Worm (Caenorhabditis elegans) whole organism, mixed stage, embryonic: Measurements from ENCODE around the gene K12H4.6.

Experiments used
- M03D4.4 ChIP-seq: sonication (generic microtip); optimal IDR thresholded peaks from 2 replicates; lab custom pipeline; 2017; ENCODE audit warnings: mild to moderate bottlenecking, missing genetic modification characterization, missing compliant biosample characterization
- bed-3 ChIP-seq: fragments of 200-800 bp; sonication (Bioruptor generic); optimal IDR thresholded peaks from 3 replicates; lab custom pipeline; 2018; ENCODE audit warnings: mild to moderate bottlenecking, missing genetic modification characterization, moderate library complexity, missing compliant biosample characterization
- blmp-1 ChIP-seq: fragments of 150-350 bp; optimal IDR thresholded peaks from 2 replicates; lab custom pipeline; 2014; ENCODE audit warnings: missing biosample characterization, missing genetic modification characterization
- ceh-39 ChIP-seq: fragments of 150-350 bp; optimal IDR thresholded peaks from 2 replicates; lab custom pipeline; 2014; ENCODE audit warnings: missing biosample characterization, missing genetic modification characterization
- ceh-43 ChIP-seq: fragments of 200-800 bp; sonication (Bioruptor generic); optimal IDR thresholded peaks from 2 replicates; lab custom pipeline; 2018; ENCODE audit warnings: mild to moderate bottlenecking, missing genetic modification characterization, moderate library complexity, missing compliant biosample characterization
- ceh-83 ChIP-seq: fragments of 200-800 bp; sonication (Bioruptor generic); optimal IDR thresholded peaks from 2 replicates; lab custom pipeline; 2018; ENCODE audit warnings: mild to moderate bottlenecking, missing genetic modification characterization, missing compliant biosample characterization
- ces-1 ChIP-seq: fragments of 150-350 bp; optimal IDR thresholded peaks from 2 replicates; lab custom pipeline; 2014; ENCODE audit warnings: missing biosample characterization, missing genetic modification reagents, missing genetic modification characterization
- cnd-1 ChIP-seq: fragments of 200-800 bp; sonication (Bioruptor generic); optimal IDR thresholded peaks from 2 replicates; lab custom pipeline; 2018; ENCODE audit warnings: mild to moderate bottlenecking, missing genetic modification characterization, missing compliant biosample characterization
- drap-1 ChIP-seq: fragments of 200-800 bp; sonication (Bioruptor generic); optimal IDR thresholded peaks from 3 replicates; lab custom pipeline; 2018; ENCODE audit warnings: mild to moderate bottlenecking, missing genetic modification characterization, missing compliant biosample characterization
- elt-1 ChIP-seq: sonication (generic microtip); optimal IDR thresholded peaks from 2 replicates; lab custom pipeline; 2017; ENCODE audit warnings: missing genetic modification characterization, mild to moderate bottlenecking, missing compliant biosample characterization, antibody characterized with exemption, moderate library complexity, borderline replicate concordance; ENCODE audit not compliant: insufficient read depth
- elt-3 ChIP-seq: fragments of 150-350 bp; optimal IDR thresholded peaks from 2 replicates; lab custom pipeline; 2014; ENCODE audit warnings: missing biosample characterization, missing genetic modification characterization
- flh-1 ChIP-seq: fragments of 200-800 bp; sonication (Bioruptor generic); optimal IDR thresholded peaks from 2 replicates; lab custom pipeline; 2018; ENCODE audit warnings: mild to moderate bottlenecking, missing genetic modification characterization, moderate library complexity, missing compliant biosample characterization
- ham-2 ChIP-seq: fragments of 200-800 bp; sonication (Bioruptor generic); optimal IDR thresholded peaks from 2 replicates; lab custom pipeline; 2018; ENCODE audit warnings: mild to moderate bottlenecking, missing genetic modification characterization, missing compliant biosample characterization
- lin-13 ChIP-seq: fragments of 150-350 bp; optimal IDR thresholded peaks from 2 replicates; lab custom pipeline; 2014; ENCODE audit warnings: missing biosample characterization, missing genetic modification characterization
- lin-32 ChIP-seq: fragments of 200-800 bp; sonication (Bioruptor generic); optimal IDR thresholded peaks from 2 replicates; lab custom pipeline; 2018; ENCODE audit warnings: mild to moderate bottlenecking, missing genetic modification characterization, missing compliant biosample characterization
- lsy-2 ChIP-seq: fragments of 150-350 bp; optimal IDR thresholded peaks from 2 replicates; lab custom pipeline; 2014; ENCODE audit warnings: missing biosample characterization, missing genetic modification characterization
- mab-5 ChIP-seq: fragments of 150-350 bp; optimal IDR thresholded peaks from 2 replicates; lab custom pipeline; 2014; ENCODE audit warnings: missing biosample characterization, missing genetic modification characterization
- mep-1 ChIP-seq: fragments of 150-350 bp; optimal IDR thresholded peaks from 2 replicates; lab custom pipeline; 2017; ENCODE audit warnings: missing biosample characterization, missing genetic modification reagents, missing genetic modification characterization, inconsistent platforms
- nhr-12 ChIP-seq: fragments of 150-350 bp; optimal IDR thresholded peaks from 2 replicates; lab custom pipeline; 2014; ENCODE audit warnings: missing biosample characterization, missing genetic modification characterization
- nhr-2 ChIP-seq: fragments of 150-350 bp; optimal IDR thresholded peaks from 2 replicates; lab custom pipeline; 2014; ENCODE audit warnings: missing biosample characterization, missing genetic modification characterization
- nhr-237 ChIP-seq: fragments of 150-350 bp; optimal IDR thresholded peaks from 2 replicates; lab custom pipeline; 2014; ENCODE audit warnings: missing biosample characterization, missing genetic modification characterization
- nhr-28 ChIP-seq: fragments of 150-350 bp; optimal IDR thresholded peaks from 2 replicates; lab custom pipeline; 2014; ENCODE audit warnings: missing biosample characterization, missing genetic modification characterization
- nhr-76 ChIP-seq: sonication (generic microtip); optimal IDR thresholded peaks from 2 replicates; lab custom pipeline; 2017; ENCODE audit warnings: missing biosample characterization, missing genetic modification characterization
- pha-4 ChIP-seq: fragments of 150-350 bp; optimal IDR thresholded peaks from 2 replicates; lab custom pipeline; 2018; ENCODE audit warnings: missing biosample characterization, missing genetic modification reagents, missing genetic modification characterization
- sem-2 ChIP-seq: fragments of 200-800 bp; sonication (Bioruptor generic); optimal IDR thresholded peaks from 2 replicates; lab custom pipeline; 2018; ENCODE audit warnings: mild to moderate bottlenecking, missing genetic modification characterization, missing compliant biosample characterization
- snpc-4 ChIP-seq: fragments of 150-350 bp; optimal IDR thresholded peaks from 2 replicates; lab custom pipeline; 2014; ENCODE audit warnings: missing biosample characterization, missing genetic modification characterization
- sptf-1 ChIP-seq: sonication (generic microtip); optimal IDR thresholded peaks from 2 replicates; lab custom pipeline; 2017; ENCODE audit warnings: mild to moderate bottlenecking, missing genetic modification characterization, moderate library complexity, missing compliant biosample characterization
- tbx-8 ChIP-seq: fragments of 200-800 bp; sonication (Bioruptor generic); optimal IDR thresholded peaks from 2 replicates; lab custom pipeline; 2018; ENCODE audit warnings: mild to moderate bottlenecking, missing genetic modification characterization, moderate library complexity, missing compliant biosample characterization
- unc-120 ChIP-seq: sonication (generic microtip); optimal IDR thresholded peaks from 2 replicates; lab custom pipeline; 2017; ENCODE audit warnings: missing genetic modification characterization, missing compliant biosample characterization; ENCODE audit not compliant: poor library complexity, severe bottlenecking
- unc-39 ChIP-seq: fragments of 150-350 bp; optimal IDR thresholded peaks from 2 replicates; lab custom pipeline; 2014; ENCODE audit warnings: missing biosample characterization, missing genetic modification characterization
- unc-62 ChIP-seq: fragments of 150-350 bp; optimal IDR thresholded peaks from 2 replicates; lab custom pipeline; 2014; ENCODE audit warnings: missing biosample characterization, missing genetic modification reagents, missing genetic modification characterization
- zip-8 ChIP-seq: fragments of 150-350 bp; optimal IDR thresholded peaks from 2 replicates; lab custom pipeline; 2014; ENCODE audit warnings: missing biosample characterization, missing genetic modification characterization
- ztf-11 ChIP-seq: fragments of 150-350 bp; optimal IDR thresholded peaks from 2 replicates; lab custom pipeline; 2014; ENCODE audit warnings: missing biosample characterization, missing genetic modification characterization

Gene K12H4.6

DNA sequence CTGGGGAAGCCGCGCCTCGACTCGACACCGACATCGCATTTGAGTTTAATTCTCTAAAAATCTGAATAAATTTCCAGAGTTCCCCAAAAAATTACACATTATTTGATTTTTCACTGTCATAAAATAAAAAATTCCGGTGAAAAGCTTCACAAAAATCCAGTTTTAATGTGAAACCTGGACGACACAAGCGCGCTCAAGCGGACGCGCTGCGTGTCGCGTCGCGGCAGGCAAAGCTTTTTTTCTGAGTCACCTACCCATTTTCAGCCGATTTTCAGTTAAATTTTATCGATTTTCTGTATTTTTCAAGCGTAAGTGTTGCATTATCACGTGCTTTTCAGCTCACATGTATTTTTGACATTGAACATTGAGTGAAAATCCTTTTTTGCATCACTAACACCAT is 32.9 kb downstream of the K12H4.6 start, which contains the start of gene cit-1.1:
cit-1.1 (minus strand) TSS at position 53 of the 400 bp plus-strand sequence.
- TF ChIP-seq nhr-28 (tag; lab: Kevin White, UChicago) (no peak), ces-1 (GFP tag; lab: Kevin White, UChicago) (no peak), unc-62 (GFP tag; lab: Kevin White, UChicago) (no peak), unc-120 (tag; lab: Kevin White, UChicago) (no peak), mep-1 (tag; lab: Kevin White, UChicago) (peak; percentile 25), ztf-11 (no peak), ceh-43 (GFP tag; lab: Kevin White, UChicago) (no peak), zip-8 (tag; lab: Kevin White, UChicago) (no peak), lsy-2 (tag; lab: Kevin White, UChicago) (peak; percentile 35), nhr-12 (tag; lab: Kevin White, UChicago) (no peak), mab-5 (tag; lab: Kevin White, UChicago) (no peak), nhr-76 (tag; lab: Kevin White, UChicago) (no peak), lin-32 (no peak)
- TF ChIP-seq, all 35 proteins: peak for 2

ce11 chrIII:8004091-8004490 is 38.6 kb downstream of the K12H4.6 start, which contains the start of gene C06G4.6:
Gene C06G4.6, plus strand, starts transcription at chrIII:8004391.
- no peak for TF ChIP-seq zip-8 (tag; lab: Kevin White, UChicago)

DNA sequence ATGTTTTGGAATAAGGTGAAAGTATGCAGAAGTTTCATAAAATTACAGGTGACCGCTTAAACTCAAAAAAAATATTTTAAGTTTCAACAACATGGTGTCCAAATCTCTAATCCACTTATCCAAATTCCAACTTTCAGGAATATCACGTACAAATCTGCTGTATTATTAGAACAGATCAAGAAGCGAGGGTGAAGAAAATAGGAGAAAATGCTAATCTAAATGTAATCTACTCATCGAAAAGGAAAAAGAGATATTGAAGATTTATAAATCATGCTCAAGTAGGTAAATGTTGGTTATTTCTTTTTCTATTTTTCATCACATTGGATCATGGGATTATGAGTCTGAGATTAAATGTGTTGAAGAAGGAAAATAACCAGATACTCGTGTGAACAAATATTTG is 41.1 kb downstream of the K12H4.6 start:
- TF ChIP-seq elt-1 (tag; lab: Kevin White, UChicago) = no peak
- TF ChIP-seq pha-4 (tag; lab: Kevin White, UChicago) = no peak
- no peak for TF ChIP-seq tbx-8 (GFP tag; lab: Kevin White, UChicago)
- TF ChIP-seq sem-2 (GFP tag; lab: Kevin White, UChicago) = no peak
- TF ChIP-seq snpc-4 = no peak
- TF ChIP-seq flh-1 (GFP tag; lab: Kevin White, UChicago) = no peak
- no peak for TF ChIP-seq zip-8 (tag; lab: Kevin White, UChicago)
- no peak for TF ChIP-seq nhr-237 (tag; lab: Kevin White, UChicago)
- no peak for TF ChIP-seq ceh-83
- no peak for TF ChIP-seq ceh-39 (tag; lab: Kevin White, UChicago)
- no peak for TF ChIP-seq lin-32
- TF ChIP-seq nhr-76 (tag; lab: Kevin White, UChicago) = no peak

DNA sequence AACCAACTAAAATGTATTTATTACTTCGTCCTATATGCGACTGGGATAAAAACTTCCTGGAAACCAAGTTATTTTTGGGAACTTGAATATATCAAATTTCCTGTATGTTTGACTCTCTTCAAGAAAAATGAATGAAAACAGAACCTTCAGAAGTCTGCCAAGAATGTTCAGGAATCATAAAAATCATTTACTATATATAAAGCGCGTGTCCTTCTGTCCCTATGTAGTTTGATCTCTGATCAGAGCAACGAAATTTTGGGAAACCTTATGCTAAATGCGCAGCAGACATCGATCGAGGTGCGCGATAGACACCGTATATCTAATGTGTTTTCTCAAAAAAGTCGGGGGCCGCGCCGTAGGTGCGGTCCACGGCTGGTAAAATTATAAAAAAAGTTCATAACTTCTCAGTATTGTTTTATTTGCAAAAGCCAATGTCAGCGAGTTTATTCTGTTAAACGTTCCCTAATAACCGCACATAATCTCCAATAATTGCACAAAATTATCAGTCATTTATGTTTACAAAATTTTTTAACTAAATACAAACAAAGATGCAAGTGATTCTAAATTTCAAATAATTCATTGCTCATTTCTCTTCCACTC is 45.1 kb downstream of the K12H4.6 start:
- TF ChIP-seq flh-1 (GFP tag; lab: Kevin White, UChicago) = no peak
- no peak for TF ChIP-seq ham-2
- TF ChIP-seq ceh-83 = no peak
- TF ChIP-seq nhr-2 (tag; lab: Kevin White, UChicago) = no peak
- TF ChIP-seq lsy-2 (tag; lab: Kevin White, UChicago) = no peak
- no peak for TF ChIP-seq blmp-1 (tag; lab: Kevin White, UChicago)
- TF ChIP-seq snpc-4 = no peak
- TF ChIP-seq sptf-1 = no peak
- no peak for TF ChIP-seq drap-1
- no peak for TF ChIP-seq unc-39
- TF ChIP-seq ces-1 (GFP tag; lab: Kevin White, UChicago) = no peak
- no peak for TF ChIP-seq bed-3 (GFP tag; lab: Kevin White, UChicago)
- TF ChIP-seq elt-3 (tag; lab: Kevin White, UChicago) = no peak
- TF ChIP-seq tbx-8 (GFP tag; lab: Kevin White, UChicago) = no peak
- no peak for TF ChIP-seq lin-13 (tag; lab: Kevin White, UChicago)
- TF ChIP-seq M03D4.4 (tag; lab: Kevin White, UChicago) = no peak
- TF ChIP-seq cnd-1 (tag; lab: Kevin White, UChicago) = no peak
- no peak for TF ChIP-seq mab-5 (tag; lab: Kevin White, UChicago)
- TF ChIP-seq elt-1 (tag; lab: Kevin White, UChicago) = no peak
- no peak for TF ChIP-seq ceh-39 (tag; lab: Kevin White, UChicago)
